Worm (Caenorhabditis elegans) whole organism, L3 larva: ENCODE measurements around the gene flp-4.
"Not testable (repeated sequence)": the region's sequence is repeated elsewhere in the genome, so short reads cannot be mapped to it uniquely, and the experiment has no call there.

Experiments
- ZK546.5 ChIP-seq: sonication (generic microtip); optimal IDR thresholded peaks from 2 replicates; lab custom pipeline; 2017; ENCODE audit warnings: missing biosample characterization, missing genetic modification characterization
- ama-1 ChIP-seq: fragments of 150-350 bp; optimal IDR thresholded peaks from 2 replicates; lab custom pipeline; 2018
- ceh-16 ChIP-seq: sonication (generic microtip); optimal IDR thresholded peaks from 2 replicates; lab custom pipeline; 2017; ENCODE audit warnings: missing biosample characterization, missing genetic modification characterization
- ceh-28 ChIP-seq: fragments of 150-350 bp; optimal IDR thresholded peaks from 2 replicates; lab custom pipeline; 2014; ENCODE audit warnings: missing biosample characterization, missing genetic modification reagents, missing genetic modification characterization
- ceh-82 ChIP-seq: fragments of 150-350 bp; optimal IDR thresholded peaks from 2 replicates; lab custom pipeline; 2014; ENCODE audit warnings: missing biosample characterization, missing genetic modification characterization
- ceh-9 ChIP-seq: sonication (generic microtip); optimal IDR thresholded peaks from 2 replicates; lab custom pipeline; 2018; ENCODE audit warnings: missing biosample characterization, missing genetic modification characterization
- daf-12 ChIP-seq: fragments of 150-350 bp; optimal IDR thresholded peaks from 2 replicates; lab custom pipeline; 2014; ENCODE audit warnings: missing biosample characterization, missing genetic modification reagents, missing genetic modification characterization
- egl-27 ChIP-seq: sonication (generic microtip); optimal IDR thresholded peaks from 4 replicates; lab custom pipeline; 2017; ENCODE audit warnings: missing biosample characterization, missing genetic modification reagents, missing genetic modification characterization
- egl-5 ChIP-seq: fragments of 150-350 bp; optimal IDR thresholded peaks from 2 replicates; lab custom pipeline; 2017; ENCODE audit warnings: missing biosample characterization, missing genetic modification reagents, missing genetic modification characterization, inconsistent platforms
- elt-1 ChIP-seq: fragments of 150-350 bp; optimal IDR thresholded peaks from 2 replicates; lab custom pipeline; 2014; ENCODE audit warnings: missing biosample characterization, missing genetic modification characterization
- elt-2 ChIP-seq: sonication (generic microtip); optimal IDR thresholded peaks from 2 replicates; lab custom pipeline; 2016; ENCODE audit warnings: missing genetic modification reagents, mild to moderate bottlenecking, missing genetic modification characterization, missing compliant biosample characterization
- elt-3 ChIP-seq, 3 experiments: fragments of 150-350 bp in 1 of 3; sonication (generic microtip) in 2 of 3; optimal IDR thresholded peaks; 2 replicates in 2 of 3; 4 replicates in 1 of 3; lab custom pipeline; 2014 to 2017; ENCODE audit warnings: missing biosample characterization in 3 of 3, missing genetic modification characterization in 3 of 3
- eor-1 ChIP-seq, 2 experiments: fragments of 150-350 bp; optimal IDR thresholded peaks; 2 replicates each; lab custom pipeline; 2014 to 2018; ENCODE audit warnings: missing biosample characterization in 2 of 2, missing genetic modification characterization in 2 of 2
- fkh-10 ChIP-seq: sonication (generic microtip); optimal IDR thresholded peaks from 2 replicates; lab custom pipeline; 2017; ENCODE audit warnings: missing biosample characterization, missing genetic modification reagents, missing genetic modification characterization
- fos-1 ChIP-seq: fragments of 150-350 bp; optimal IDR thresholded peaks from 2 replicates; lab custom pipeline; 2014; ENCODE audit warnings: missing biosample characterization, missing genetic modification characterization
- hmg-11 ChIP-seq: sonication (generic microtip); optimal IDR thresholded peaks from 2 replicates; lab custom pipeline; 2016; ENCODE audit warnings: missing genetic modification characterization, missing compliant biosample characterization
- jun-1 ChIP-seq: fragments of 150-350 bp; optimal IDR thresholded peaks from 2 replicates; lab custom pipeline; 2014; ENCODE audit warnings: missing biosample characterization, missing genetic modification reagents, missing genetic modification characterization
- lin-15B ChIP-seq: fragments of 150-350 bp; optimal IDR thresholded peaks from 2 replicates; lab custom pipeline; 2014; ENCODE audit warnings: missing biosample characterization, missing genetic modification characterization
- lin-39 ChIP-seq: fragments of 150-350 bp; optimal IDR thresholded peaks from 2 replicates; lab custom pipeline; 2018; ENCODE audit warnings: missing biosample characterization, missing genetic modification reagents, missing genetic modification characterization
- mdl-1 ChIP-seq: fragments of 150-350 bp; optimal IDR thresholded peaks from 2 replicates; lab custom pipeline; 2014; ENCODE audit warnings: missing biosample characterization, missing genetic modification characterization
- nfya-1 ChIP-seq: sonication (generic microtip); optimal IDR thresholded peaks from 2 replicates; lab custom pipeline; 2017; ENCODE audit warnings: missing genetic modification characterization, mild to moderate bottlenecking, missing compliant biosample characterization, antibody characterized with exemption, moderate library complexity; ENCODE audit not compliant: insufficient read depth
- nhr-12 ChIP-seq: fragments of 150-350 bp; optimal IDR thresholded peaks from 2 replicates; lab custom pipeline; 2014; ENCODE audit warnings: missing biosample characterization, missing genetic modification characterization
- nhr-23 ChIP-seq: fragments of 150-350 bp; optimal IDR thresholded peaks from 2 replicates; lab custom pipeline; 2014; ENCODE audit warnings: missing biosample characterization, missing genetic modification reagents, missing genetic modification characterization
- nhr-237 ChIP-seq: fragments of 150-350 bp; optimal IDR thresholded peaks from 2 replicates; lab custom pipeline; 2014; ENCODE audit warnings: missing biosample characterization, missing genetic modification characterization
- nhr-25 ChIP-seq: sonication (generic microtip); optimal IDR thresholded peaks from 2 replicates; lab custom pipeline; 2017; ENCODE audit warnings: missing biosample characterization, missing genetic modification characterization
- nhr-76 ChIP-seq: fragments of 150-350 bp; sonication (generic microtip); optimal IDR thresholded peaks from 5 replicates; lab custom pipeline; 2014; ENCODE audit warnings: missing biosample characterization, missing genetic modification characterization
- pha-4 ChIP-seq: fragments of 150-350 bp; optimal IDR thresholded peaks from 2 replicates; lab custom pipeline; 2014; ENCODE audit warnings: missing biosample characterization, missing genetic modification reagents, missing genetic modification characterization
- pqm-1 ChIP-seq: fragments of 150-350 bp; optimal IDR thresholded peaks from 2 replicates; lab custom pipeline; 2017; ENCODE audit warnings: missing biosample characterization, missing genetic modification characterization, inconsistent platforms
- skn-1 ChIP-seq: fragments of 150-350 bp; optimal IDR thresholded peaks from 2 replicates; lab custom pipeline; 2014; ENCODE audit warnings: missing biosample characterization, missing genetic modification characterization
- snpc-4 ChIP-seq: fragments of 150-350 bp; optimal IDR thresholded peaks from 2 replicates; lab custom pipeline; 2014; ENCODE audit warnings: missing biosample characterization, missing genetic modification characterization
- tbx-2 ChIP-seq: sonication (generic microtip); optimal IDR thresholded peaks from 2 replicates; lab custom pipeline; 2016; ENCODE audit warnings: mild to moderate bottlenecking, missing genetic modification characterization, missing compliant biosample characterization
- unc-39 ChIP-seq: sonication (generic microtip); optimal IDR thresholded peaks from 4 replicates; lab custom pipeline; 2017; ENCODE audit warnings: missing biosample characterization, missing genetic modification characterization
- unc-62 ChIP-seq: fragments of 150-350 bp; sonication (generic microtip); optimal IDR thresholded peaks from 4 replicates; lab custom pipeline; 2014; ENCODE audit warnings: missing biosample characterization, missing genetic modification reagents, missing genetic modification characterization
- zag-1 ChIP-seq: fragments of 150-350 bp; optimal IDR thresholded peaks from 2 replicates; lab custom pipeline; 2014; ENCODE audit warnings: missing biosample characterization, missing genetic modification characterization
- ztf-11 ChIP-seq: fragments of 150-350 bp; optimal IDR thresholded peaks from 2 replicates; lab custom pipeline; 2014; ENCODE audit warnings: missing biosample characterization, missing genetic modification characterization
- ztf-4 ChIP-seq: fragments of 150-350 bp; optimal IDR thresholded peaks from 2 replicates; lab custom pipeline; 2014; ENCODE audit warnings: missing biosample characterization, missing genetic modification characterization

flp-4 gene

ce11 chrII:10048568-10048967 is at the start of gene flp-4:
Gene flp-4, plus strand, starts transcription at chrII:10048868.
- TF ChIP-seq ama-1 (lab: Kevin White, UChicago) (no peak), pqm-1 (no peak), egl-5 (tag; lab: Kevin White, UChicago) (no peak), lin-15B (tag; lab: Kevin White, UChicago) (no peak), ztf-4 (tag; lab: Kevin White, UChicago) (no peak), snpc-4 (tag; lab: Kevin White, UChicago) (no peak)

- no peak for TF ChIP-seq unc-62
- TF ChIP-seq ztf-11 (tag; lab: Kevin White, UChicago), result no peak
- no peak for TF ChIP-seq unc-39 (tag; lab: Kevin White, UChicago)
- TF ChIP-seq lin-39 (tag; lab: Kevin White, UChicago), result no peak
- TF ChIP-seq elt-1 (tag; lab: Kevin White, UChicago), result no peak
- TF ChIP-seq fos-1, result no peak
- TF ChIP-seq ceh-28, result no peak
- no peak for TF ChIP-seq nhr-12 (tag; lab: Kevin White, UChicago)
- no peak for TF ChIP-seq ceh-9 (tag; lab: Kevin White, UChicago)
- no peak for TF ChIP-seq tbx-2
- TF ChIP-seq fkh-10, result no peak
- TF ChIP-seq jun-1 (tag; lab: Kevin White, UChicago), result peak; percentile 80
- no peak for TF ChIP-seq daf-12 (tag; lab: Kevin White, UChicago)
- TF ChIP-seq ZK546.5 (tag; lab: Kevin White, UChicago), result no peak
- peak; percentile 98 for TF ChIP-seq elt-2 (tag; lab: Kevin White, UChicago)
- peak; percentile 13 for TF ChIP-seq nhr-23 (tag; lab: Kevin White, UChicago)
- no peak for TF ChIP-seq mdl-1 (tag; lab: Kevin White, UChicago)
- peak; percentile 98 for TF ChIP-seq pqm-1
- peak; percentile 50 for TF ChIP-seq pha-4
- TF ChIP-seq ztf-4 (tag; lab: Kevin White, UChicago), result no peak
- no peak for TF ChIP-seq nhr-237
- no peak for TF ChIP-seq nhr-25
These were observed 47.6 kb upstream of the flp-4 start, which contains the start of gene nlt-1 for ce11 chrII:10001065-10001464. Gene nlt-1, minus strand, starts transcription at chrII:10001142.

ce11 chrII:10001546-10001945 is 47.1 kb upstream of the flp-4 start, which contains the start of gene ZK892.3:
Gene ZK892.3, plus strand, starts transcription at chrII:10001846.
- TF ChIP-seq zag-1 (tag; lab: Kevin White, UChicago) (no peak), ZK546.5 (tag; lab: Kevin White, UChicago) (no peak), nhr-76 (tag; lab: Kevin White, UChicago) (no peak), ztf-4 (tag; lab: Kevin White, UChicago) (no peak), ceh-16 (tag; lab: Kevin White, UChicago) (no peak), tbx-2 (no peak), ceh-9 (tag; lab: Kevin White, UChicago) (no peak), egl-5 (tag; lab: Kevin White, UChicago) (no peak), fos-1 (no peak), ama-1 (lab: Kevin White, UChicago) (no peak), eor-1 (tag; optimal IDR thresholded peaks at IDR 0.05; lab: Kevin White, UChicago) (no peak), elt-3 (tag; optimal IDR thresholded peaks at IDR 0.05; lab: Kevin White, UChicago) (no peak), ceh-28 (no peak), nhr-23 (tag; lab: Kevin White, UChicago) (no peak), ceh-82 (tag; lab: Kevin White, UChicago) (no peak), skn-1 (no peak), nfya-1 (tag; lab: Kevin White, UChicago) (no peak), egl-27 (tag; lab: Kevin White, UChicago) (no peak), hmg-11 (tag; lab: Kevin White, UChicago) (no peak), nhr-12 (tag; lab: Kevin White, UChicago) (no peak)

- TF ChIP-seq ZK546.5 (tag; lab: Kevin White, UChicago); ceh-16 (tag; lab: Kevin White, UChicago); ceh-28: not testable (repeated sequence)
These were observed 42.4 kb upstream of the flp-4 start, which contains the start of gene ZK892.4 for ce11 chrII:10006266-10006665. Gene ZK892.4, plus strand, starts transcription at chrII:10006566.
